Worm (Caenorhabditis elegans) whole organism, late embryonic: ENCODE results near the gene H20J04.1.

ENCODE experiments used
- dmd-4 ChIP-seq: sonication (generic microtip); optimal IDR thresholded peaks from 2 replicates; lab custom pipeline; 2016; ENCODE audit warnings: borderline replicate concordance, missing genetic modification characterization, missing compliant biosample characterization
- gmeb-2 ChIP-seq: sonication (generic microtip); optimal IDR thresholded peaks from 2 replicates; lab custom pipeline; 2016; ENCODE audit warnings: missing genetic modification characterization, inconsistent platforms, missing compliant biosample characterization
- lin-11 ChIP-seq: fragments of 200-800 bp; sonication (Bioruptor generic); optimal IDR thresholded peaks from 2 replicates; lab custom pipeline; 2018; ENCODE audit warnings: mild to moderate bottlenecking, missing genetic modification characterization, missing compliant biosample characterization

ce11 chrII:4306921-4307630, 48.3 kb upstream of the H20J04.1 start, which contains the start of gene Y52E8A.3:
- TF ChIP-seq lin-11 = no peak
- no peak for TF ChIP-seq dmd-4 (tag; lab: Kevin White, UChicago)
- TF ChIP-seq gmeb-2 (tag; lab: Kevin White, UChicago) = no peak
